Worm (Caenorhabditis elegans): Measurements from ENCODE around the gene npp-25.

- no peak for TF ChIP-seq tbx-8 (GFP tag; optimal IDR thresholded peaks at IDR 0.05)
- no peak for TF ChIP-seq lin-13 (tag; optimal IDR thresholded peaks at IDR 0.05)
Measured at ce11 chrIII:12907218-12907617, 18.6 kb downstream of the npp-25 start.
